Worm (Caenorhabditis elegans) whole organism, midembryonic: ENCODE measurements around the gene cyn-1.

Experiments
- T22C8.4 ChIP-seq: fragments of 200-800 bp; sonication (Bioruptor generic); IDR thresholded peaks from 2 replicates; pipeline ENCODE4 v1.3.6; 2022; ENCODE audit warnings: missing genetic modification characterization, missing compliant biosample characterization
- flt-1 ChIP-seq: fragments of 200-800 bp; sonication (Bioruptor generic); IDR thresholded peaks from 2 replicates; pipeline ENCODE4 v1.3.6; 2022; ENCODE audit warnings: missing genetic modification characterization, missing compliant biosample characterization
- med-1 ChIP-seq: sonication (generic microtip); optimal IDR thresholded peaks from 2 replicates; lab custom pipeline; 2017; ENCODE audit warnings: missing genetic modification characterization, mild to moderate bottlenecking, missing compliant biosample characterization, antibody characterized with exemption, missing genetic modification reagents; ENCODE audit not compliant: insufficient read depth
- ztf-23 ChIP-seq: fragments of 200-800 bp; sonication (Bioruptor generic); IDR thresholded peaks from 2 replicates; pipeline ENCODE4 v1.3.6; 2022; ENCODE audit warnings: missing genetic modification reagents, missing genetic modification characterization, missing compliant biosample characterization
- ztf-29 ChIP-seq: fragments of 200-800 bp; sonication (Bioruptor generic); IDR thresholded peaks from 2 replicates; pipeline ENCODE4 v1.3.6; 2022; ENCODE audit warnings: missing genetic modification reagents, missing genetic modification characterization, missing compliant biosample characterization

DNA sequence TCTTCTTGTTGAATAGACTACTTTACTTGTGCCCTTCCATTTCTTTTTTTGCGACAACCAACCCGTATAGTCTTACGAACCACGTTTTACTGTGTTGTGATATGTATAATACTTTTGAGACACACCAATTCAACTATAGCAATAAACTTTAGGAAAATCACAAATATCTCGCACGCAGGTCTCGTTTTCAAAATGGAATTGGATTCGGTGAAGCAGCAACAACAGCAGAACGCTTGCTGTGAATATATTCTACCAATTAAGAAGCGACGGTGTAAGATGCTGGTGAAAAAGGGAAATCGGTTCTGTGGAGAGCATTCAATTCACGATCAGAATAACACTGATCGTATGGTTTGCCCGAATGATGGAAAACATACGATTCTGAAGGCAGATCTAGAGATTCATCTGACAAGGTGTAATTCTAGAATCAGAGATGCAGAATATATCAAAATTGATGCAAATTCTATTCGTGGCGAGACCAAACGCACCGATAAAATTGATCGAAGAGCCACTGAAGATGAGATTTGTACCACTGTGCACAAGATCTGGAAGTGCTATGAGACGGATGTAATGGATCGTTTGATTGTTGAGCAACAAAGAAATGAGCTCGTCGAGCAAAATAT lies 1.5 kb upstream of the cyn-1 start, which contains the start of gene Y49A3A.3:
- TF ChIP-seq med-1 (GFP tag; lab: Kevin White, UChicago): no peak
- no peak for TF ChIP-seq ztf-29
- TF ChIP-seq T22C8.4 (GFP tag; lab: Robert Waterston, UW): no peak
- TF ChIP-seq flt-1 (GFP tag; lab: Robert Waterston, UW): no peak
- no peak for TF ChIP-seq ztf-23
